Worm (Caenorhabditis elegans) whole organism, L2 larva: Measurements from ENCODE around the gene M106.2.

Source experiments
- aly-2 ChIP-seq: fragments of 150-350 bp; optimal IDR thresholded peaks from 2 replicates; lab custom pipeline; 2014; ENCODE audit warnings: missing biosample characterization, missing genetic modification characterization
- ama-1 ChIP-seq: fragments of 150-350 bp; optimal IDR thresholded peaks from 2 replicates; lab custom pipeline; 2018; ENCODE audit warnings: inconsistent platforms
- lin-13 ChIP-seq: fragments of 150-350 bp; optimal IDR thresholded peaks from 2 replicates; lab custom pipeline; 2014; ENCODE audit warnings: missing biosample characterization, missing genetic modification reagents, missing genetic modification characterization
- mdl-1 ChIP-seq, 2 experiments: fragments of 150-350 bp in 1 of 2; sonication (generic microtip) in 1 of 2; optimal IDR thresholded peaks; 2 replicates each; lab custom pipeline; 2017; ENCODE audit warnings: missing biosample characterization in 2 of 2, missing genetic modification characterization in 2 of 2
- nhr-10 ChIP-seq: sonication (generic microtip); optimal IDR thresholded peaks from 2 replicates; lab custom pipeline; 2017; ENCODE audit warnings: missing biosample characterization, missing genetic modification characterization
- nhr-237 ChIP-seq: fragments of 150-350 bp; optimal IDR thresholded peaks from 2 replicates; lab custom pipeline; 2014; ENCODE audit warnings: missing biosample characterization, missing genetic modification characterization
- snpc-4 ChIP-seq: fragments of 150-350 bp; optimal IDR thresholded peaks from 2 replicates; lab custom pipeline; 2014; ENCODE audit warnings: missing biosample characterization, missing genetic modification characterization
- unc-39 ChIP-seq: fragments of 150-350 bp; optimal IDR thresholded peaks from 2 replicates; lab custom pipeline; 2014; ENCODE audit warnings: missing biosample characterization, missing genetic modification characterization
- zag-1 ChIP-seq: fragments of 150-350 bp; optimal IDR thresholded peaks from 2 replicates; lab custom pipeline; 2014; ENCODE audit warnings: missing biosample characterization, missing genetic modification characterization
- ztf-11 ChIP-seq: sonication (generic microtip); optimal IDR thresholded peaks from 2 replicates; lab custom pipeline; 2017; ENCODE audit warnings: missing biosample characterization, missing genetic modification characterization

ce11 chrII:10796194-10796593, 53.6 kb downstream of the M106.2 start, which contains the start of gene set-14:
- TF ChIP-seq mdl-1 (tag; optimal IDR thresholded peaks at IDR 0.05; lab: Kevin White, UChicago) (no peak), unc-39 (tag; lab: Kevin White, UChicago) (no peak), nhr-237 (no peak), nhr-10 (tag; lab: Kevin White, UChicago) (no peak), lin-13 (no peak), zag-1 (tag; lab: Kevin White, UChicago) (no peak), ama-1 (lab: Kevin White, UChicago) (no peak), ztf-11 (tag; lab: Kevin White, UChicago) (no peak), snpc-4 (no peak), aly-2 (tag; lab: Kevin White, UChicago) (no peak)
